Worm (Caenorhabditis elegans): ENCODE results near the gene ZK697.1.

DNA sequence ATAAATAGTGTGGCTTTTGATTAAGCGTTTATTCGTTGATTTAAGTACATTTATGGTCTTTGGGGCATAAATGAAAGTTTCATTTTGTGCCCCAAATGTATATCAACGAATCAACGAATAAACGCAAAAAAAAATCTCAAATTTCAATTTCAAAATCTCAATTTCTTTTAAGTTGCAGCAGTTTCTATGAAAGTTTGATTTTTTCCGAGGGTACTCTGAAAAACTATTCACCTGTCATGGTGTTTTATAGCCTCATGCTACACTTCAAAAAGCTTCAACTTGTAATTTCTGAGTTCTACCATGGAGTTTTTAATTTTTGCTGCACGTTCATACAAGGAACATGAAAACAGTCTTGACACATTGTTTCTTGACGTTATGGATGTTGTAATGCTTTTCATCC lies at the start of gene ZK697.1:
- TF ChIP-seq him-1 (tag; optimal IDR thresholded peaks at IDR 0.05) (no peak), dao-5 (tag; optimal IDR thresholded peaks at IDR 0.05) (no peak)

Measured in whole organism, L4/young adult.